Worm (Caenorhabditis elegans): ENCODE data around the gene F25E2.3.

DNA sequence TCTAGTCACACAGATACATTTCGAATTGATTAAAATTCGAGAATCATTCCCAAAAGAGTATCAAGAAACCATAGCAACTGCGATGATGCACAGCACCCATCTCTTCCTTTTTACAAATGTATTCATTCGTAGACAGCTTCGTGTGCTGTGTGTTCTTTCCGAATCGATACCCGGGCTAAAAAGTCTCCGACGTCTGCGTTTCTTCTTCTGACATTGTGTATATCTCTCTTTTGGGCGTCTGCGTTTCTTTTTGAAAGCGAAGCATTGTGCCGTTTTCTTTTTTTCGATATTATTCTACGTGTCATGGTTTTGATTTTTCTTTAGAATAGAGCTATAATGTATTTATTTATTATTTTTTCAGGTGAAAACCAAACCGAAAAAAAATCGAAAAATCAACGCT lies 25.0 kb downstream of the F25E2.3 start, which contains the start of gene attf-5:
- no peak for TF ChIP-seq ama-1 (optimal IDR thresholded peaks at IDR 0.05)
- TF ChIP-seq flt-1 (GFP tag; IDR thresholded peaks at IDR 0.05) = no peak
- no peak for TF ChIP-seq sea-1 (GFP tag; conservative IDR thresholded peaks at IDR 0.05)
- no peak for TF ChIP-seq tbx-11 (GFP tag; IDR thresholded peaks at IDR 0.05)
- TF ChIP-seq ets-7 (tag; optimal IDR thresholded peaks at IDR 0.05) = no peak
- no peak for TF ChIP-seq aly-1 (tag; optimal IDR thresholded peaks at IDR 0.05)
- no peak for TF ChIP-seq ceh-36 (tag; optimal IDR thresholded peaks at IDR 0.05)
- TF ChIP-seq hmg-4 (GFP tag; optimal IDR thresholded peaks at IDR 0.05) = no peak
- no peak for TF ChIP-seq ceh-13 (GFP tag; optimal IDR thresholded peaks at IDR 0.05)
- no peak for TF ChIP-seq tbx-37 (GFP tag; conservative IDR thresholded peaks at IDR 0.05)
- TF ChIP-seq tra-4 (tag; optimal IDR thresholded peaks at IDR 0.05) = no peak
- TF ChIP-seq pes-1 (GFP tag; IDR thresholded peaks at IDR 0.05) = no peak
